Worm (Caenorhabditis elegans): ENCODE data around the gene col-187.

DNA sequence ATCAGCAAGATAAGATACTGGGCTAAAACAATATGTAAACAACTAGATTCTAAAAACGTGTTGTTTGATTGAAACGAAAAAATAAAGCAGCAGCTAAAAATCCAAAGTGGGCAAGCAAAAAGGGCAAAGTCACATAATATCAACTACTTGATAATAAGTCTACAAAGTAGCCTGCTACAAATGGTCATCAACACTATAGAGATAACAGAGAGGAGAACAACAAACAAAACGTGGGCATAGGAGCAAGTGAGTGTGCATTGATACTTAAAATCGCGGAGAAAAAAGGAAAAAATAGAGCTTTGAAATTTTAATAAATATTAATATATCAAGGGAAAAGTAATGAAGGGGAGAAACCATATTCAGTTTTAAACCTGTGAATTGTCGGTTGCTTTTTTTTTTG lies 30.9 kb upstream of the col-187 start:
- TF ChIP-seq lin-13 (tag; optimal IDR thresholded peaks at IDR 0.05) = no peak
- no peak for TF ChIP-seq elt-1 (tag; optimal IDR thresholded peaks at IDR 0.05; ENCODE audit: borderline replicate concordance, insufficient read depth)
- TF ChIP-seq nhr-76 (tag; optimal IDR thresholded peaks at IDR 0.05) = no peak
- no peak for TF ChIP-seq ceh-83 (GFP tag; optimal IDR thresholded peaks at IDR 0.05)
- TF ChIP-seq ceh-43 (GFP tag; optimal IDR thresholded peaks at IDR 0.05) = no peak
